Fruit fly (Drosophila melanogaster): ENCODE measurements around the gene U2af38.

The U2af38 gene

DNA sequence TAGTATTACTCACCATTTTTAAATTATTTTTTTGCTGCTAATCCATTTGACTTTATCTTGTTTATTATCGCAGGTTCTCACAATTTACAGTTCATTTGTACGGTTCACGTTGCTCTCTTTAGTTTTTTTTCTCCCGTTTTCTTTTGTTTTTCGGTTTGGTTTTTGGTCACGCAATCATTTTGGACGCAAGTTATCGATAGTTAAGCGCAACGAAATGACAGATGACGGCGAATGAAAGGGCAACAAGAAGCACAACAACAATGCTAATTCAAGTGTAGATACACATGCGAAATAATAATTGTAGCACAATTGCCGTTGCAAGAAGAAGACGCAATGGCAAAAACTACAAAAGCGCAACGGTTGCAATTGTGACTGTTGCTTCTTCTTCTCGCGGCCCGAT, 45.9 kb downstream of the U2af38 start:
- TF ChIP-seq CG6272 (GFP tag; IDR thresholded peaks at IDR 0.05) (no peak), Nf-YC (tag; optimal IDR thresholded peaks at IDR 0.05) (no peak), CHES-1-like (GFP tag; optimal IDR thresholded peaks at IDR 0.05) (no peak), fd64A (GFP tag; optimal IDR thresholded peaks at IDR 0.05) (no peak), CG7963 (GFP tag; IDR thresholded peaks at IDR 0.05; ENCODE audit: partially characterized antibody) (no peak), CG14014 (GFP tag; IDR thresholded peaks at IDR 0.05) (no peak), Gsc (GFP tag; IDR thresholded peaks at IDR 0.05) (no peak), Side (GFP tag; optimal IDR thresholded peaks at IDR 0.05) (no peak), nau (GFP tag; optimal IDR thresholded peaks at IDR 0.05) (no peak), CG8944 (GFP tag; optimal IDR thresholded peaks at IDR 0.05) (no peak), z (GFP tag; IDR thresholded peaks at IDR 0.05) (no peak), CG3995 (GFP tag; optimal IDR thresholded peaks at IDR 0.05) (peak; percentile 92), CG34422 (GFP tag; IDR thresholded peaks at IDR 0.05) (no peak), BEAF-32 (GFP tag; optimal IDR thresholded peaks at IDR 0.05) (peak; percentile 50), Doc2 (GFP tag; IDR thresholded peaks at IDR 0.05) (no peak), CG11085 (GFP tag; IDR thresholded peaks at IDR 0.05) (no peak), Bdp1 (GFP tag; optimal IDR thresholded peaks at IDR 0.05) (no peak), CG7556 (GFP tag; optimal IDR thresholded peaks at IDR 0.05) (no peak), pan (optimal IDR thresholded peaks at IDR 0.05) (no peak), pan (GFP tag; optimal IDR thresholded peaks at IDR 0.05 in 1 of 2, IDR thresholded peaks at IDR 0.05 in 1 of 2) (no peak), zen (tag; optimal IDR thresholded peaks at IDR 0.05) (no peak), CG9437 (GFP tag; optimal IDR thresholded peaks at IDR 0.05) (peak; percentile 28), Ravus (GFP tag; IDR thresholded peaks at IDR 0.05) (no peak), CG14667 (GFP tag; IDR thresholded peaks at IDR 0.05) (no peak), vnd (GFP tag; IDR thresholded peaks at IDR 0.05; ENCODE audit: partially characterized antibody) (no peak), knrl (GFP tag; IDR thresholded peaks at IDR 0.05; ENCODE audit: partially characterized antibody) (0 out of 3 replicates have a peak, but pooled peaks have one; percentile 6), CG8765 (GFP tag; IDR thresholded peaks at IDR 0.05) (no peak), CG1647 (GFP tag; optimal IDR thresholded peaks at IDR 0.05) (no peak), CG30403 (GFP tag; optimal IDR thresholded peaks at IDR 0.05) (no peak), CG11696 (GFP tag; IDR thresholded peaks at IDR 0.05) (no peak), eyg (GFP tag; optimal IDR thresholded peaks at IDR 0.05) (no peak), az2 (GFP tag; optimal IDR thresholded peaks at IDR 0.05) (no peak), Lpt (GFP tag; optimal IDR thresholded peaks at IDR 0.05) (no peak), org-1 (GFP tag; optimal IDR thresholded peaks at IDR 0.05) (no peak), CG17359 (tag; optimal IDR thresholded peaks at IDR 0.05) (no peak), Hsf (GFP tag; optimal IDR thresholded peaks at IDR 0.05) (no peak), amos (GFP tag; IDR thresholded peaks at IDR 0.05; ENCODE audit: partially characterized antibody) (no peak), Taf1 (GFP tag; IDR thresholded peaks at IDR 0.05) (no peak), CG42726 (GFP tag; IDR thresholded peaks at IDR 0.05; ENCODE audit: partially characterized antibody) (no peak), gro (GFP tag; optimal IDR thresholded peaks at IDR 0.05) (no peak), CG10209 (GFP tag; optimal IDR thresholded peaks at IDR 0.05) (no peak), gfzf (GFP tag; optimal IDR thresholded peaks at IDR 0.05) (no peak), Pdp1 (GFP tag; optimal IDR thresholded peaks at IDR 0.05) (peak in 1 of 2 experiments; percentile 85), Hmr (GFP tag; optimal IDR thresholded peaks at IDR 0.05) (no peak), Dref (GFP tag; IDR thresholded peaks at IDR 0.05) (peak; percentile 37), CG11093 (GFP tag; IDR thresholded peaks at IDR 0.05) (no peak), crol (GFP tag; IDR thresholded peaks at IDR 0.05) (no peak), chm (GFP tag; IDR thresholded peaks at IDR 0.05) (no peak), CG2129 (GFP tag; IDR thresholded peaks at IDR 0.05; ENCODE audit: partially characterized antibody) (no peak), ssp (GFP tag; IDR thresholded peaks at IDR 0.05) (no peak), CG15696 (tag; optimal IDR thresholded peaks at IDR 0.05) (no peak), CG13123 (GFP tag; optimal IDR thresholded peaks at IDR 0.05) (no peak)
